Worm (Caenorhabditis elegans): ENCODE results near the gene K07D4.2.

The K07D4.2 gene

DNA sequence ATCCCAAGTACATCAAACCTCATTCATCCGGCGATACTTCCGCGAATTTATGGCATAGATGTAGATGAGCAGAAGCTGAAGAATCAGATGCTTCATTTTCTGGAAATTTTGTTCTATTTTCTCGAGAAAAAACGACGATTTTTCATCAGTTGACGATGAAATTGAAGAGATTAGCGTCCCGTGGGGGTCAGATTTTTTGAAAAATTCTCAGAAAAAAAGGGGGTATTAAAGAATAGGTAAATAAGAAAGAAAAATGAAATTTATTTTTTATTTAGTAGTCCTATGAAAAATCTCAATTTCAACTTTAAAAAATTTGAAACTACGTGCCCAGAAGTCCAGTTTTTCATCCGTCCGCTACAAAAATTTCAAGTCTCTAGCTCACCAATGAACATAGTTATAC, 19.8 kb downstream of the K07D4.2 start, which contains the start of gene K07D4.5:
K07D4.5 (minus strand) TSS at position 101 of the 400 bp plus-strand sequence.
- TF ChIP-seq ceh-18 (tag; optimal IDR thresholded peaks at IDR 0.05) (no peak), unc-86 (tag; optimal IDR thresholded peaks at IDR 0.05) (no peak), dmd-4 (tag; optimal IDR thresholded peaks at IDR 0.05; ENCODE audit: borderline replicate concordance) (no peak), sdc-2 (tag; optimal IDR thresholded peaks at IDR 0.05) (no peak), zip-5 (tag; optimal IDR thresholded peaks at IDR 0.05) (no peak), T23F11.4 (GFP tag; optimal IDR thresholded peaks at IDR 0.05) (no peak), nhr-232 (tag; optimal IDR thresholded peaks at IDR 0.05) (no peak), ceh-22 (tag; optimal IDR thresholded peaks at IDR 0.05) (no peak)

DNA sequence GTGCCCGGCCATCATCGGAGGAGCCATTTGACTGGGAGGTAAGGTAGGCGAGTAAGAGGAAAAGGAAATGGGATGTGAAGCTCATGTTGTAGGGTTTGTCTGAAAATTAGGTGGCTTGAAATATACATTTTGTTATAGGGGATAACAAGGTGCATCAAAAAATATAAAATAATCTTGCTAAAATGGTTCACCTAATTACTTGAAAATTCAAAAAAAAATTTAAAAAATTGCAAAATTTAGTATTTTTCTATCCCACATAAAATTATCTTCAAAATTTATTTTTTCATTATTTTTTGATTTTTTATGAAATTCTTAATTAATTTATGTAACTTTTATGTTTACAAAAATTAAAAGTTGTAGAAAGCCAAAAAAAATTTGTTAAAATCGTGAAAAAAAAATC, 26.7 kb downstream of the K07D4.2 start, which contains the start of gene K07D4.6:
K07D4.6 (minus strand) TSS at position 101 of the 400 bp plus-strand sequence.
- TF ChIP-seq tbx-2 (tag; optimal IDR thresholded peaks at IDR 0.05) (no peak), eyg-1 (tag; optimal IDR thresholded peaks at IDR 0.05) (no peak), F13H6.1 (tag; optimal IDR thresholded peaks at IDR 0.05) (no peak), tbx-7 (tag; optimal IDR thresholded peaks at IDR 0.05) (no peak), ceh-48 (tag; optimal IDR thresholded peaks at IDR 0.05) (no peak), zip-5 (tag; optimal IDR thresholded peaks at IDR 0.05) (no peak), pqm-1 (tag; optimal IDR thresholded peaks at IDR 0.05) (no peak), K02D7.2 (tag; optimal IDR thresholded peaks at IDR 0.05) (no peak), nhr-232 (tag; optimal IDR thresholded peaks at IDR 0.05) (no peak), unc-3 (GFP tag; conservative IDR thresholded peaks at IDR 0.05) (no peak), unc-3 (tag; optimal IDR thresholded peaks at IDR 0.05) (no peak), ets-4 (tag; optimal IDR thresholded peaks at IDR 0.05) (no peak), ztf-16 (tag; optimal IDR thresholded peaks at IDR 0.05) (no peak), elt-4 (tag; optimal IDR thresholded peaks at IDR 0.05) (no peak), hlh-30 (tag; optimal IDR thresholded peaks at IDR 0.05; ENCODE audit: insufficient read depth) (no peak), unc-42 (tag; optimal IDR thresholded peaks at IDR 0.05) (no peak), pros-1 (tag; optimal IDR thresholded peaks at IDR 0.05) (no peak), odd-2 (tag; optimal IDR thresholded peaks at IDR 0.05) (no peak), che-1 (tag; optimal IDR thresholded peaks at IDR 0.05) (no peak)

DNA sequence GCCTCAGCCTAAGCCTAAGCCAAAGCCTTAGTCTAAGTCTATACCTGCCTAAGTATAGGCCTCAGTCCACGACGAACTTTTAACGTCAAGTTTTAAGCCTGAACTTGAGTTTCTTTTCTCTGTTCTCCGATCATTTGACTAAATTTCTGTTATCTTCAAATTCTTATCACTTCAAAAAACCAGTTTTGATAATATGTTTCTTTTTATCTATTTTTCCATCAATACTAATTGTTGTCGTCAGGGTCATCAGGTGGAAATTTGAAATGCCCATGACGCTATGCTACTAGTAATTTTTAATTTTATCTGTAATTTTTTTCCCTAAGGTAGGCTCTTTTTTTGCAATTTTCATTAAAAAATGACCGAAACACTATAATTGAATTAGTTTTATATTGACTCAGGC, 33.8 kb downstream of the K07D4.2 start:
- TF ChIP-seq C38D4.7 (GFP tag; optimal IDR thresholded peaks at IDR 0.05) (no peak), hlh-15 (tag; optimal IDR thresholded peaks at IDR 0.05) (no peak), F13H6.1 (tag; optimal IDR thresholded peaks at IDR 0.05) (no peak), elt-2 (tag; optimal IDR thresholded peaks at IDR 0.05) (peak; percentile 42), ttx-3 (tag; optimal IDR thresholded peaks at IDR 0.05) (no peak), pros-1 (tag; optimal IDR thresholded peaks at IDR 0.05) (no peak), unc-3 (GFP tag; conservative IDR thresholded peaks at IDR 0.05) (no peak), unc-3 (tag; optimal IDR thresholded peaks at IDR 0.05) (no peak)

DNA sequence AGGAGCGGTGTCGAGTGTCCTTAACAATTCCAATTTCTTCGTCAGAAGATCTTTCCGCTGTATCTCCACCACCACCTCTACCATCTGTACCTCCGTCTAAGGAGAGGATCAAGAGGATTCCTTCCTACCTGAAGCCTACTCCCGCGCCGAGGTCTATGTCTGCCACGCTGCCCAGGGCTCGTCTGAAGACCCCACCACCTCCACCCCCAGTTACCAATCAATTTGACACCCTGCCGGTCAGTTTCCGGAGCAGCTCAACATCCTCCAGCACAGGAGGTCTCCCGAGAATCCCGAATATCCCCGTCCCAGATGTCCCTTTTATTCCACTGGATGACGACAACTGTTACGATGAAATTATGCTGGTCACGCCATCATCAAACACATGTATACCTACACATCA, 37.3 kb downstream of the K07D4.2 start:
- TF ChIP-seq hlh-30 (tag; optimal IDR thresholded peaks at IDR 0.05; ENCODE audit: insufficient read depth) (no peak), hlh-6 (tag; optimal IDR thresholded peaks at IDR 0.05) (no peak), dmd-4 (tag; optimal IDR thresholded peaks at IDR 0.05; ENCODE audit: borderline replicate concordance) (no peak), syd-9 (tag; optimal IDR thresholded peaks at IDR 0.05) (no peak), ahr-1 (tag; optimal IDR thresholded peaks at IDR 0.05) (no peak), ceh-48 (tag; optimal IDR thresholded peaks at IDR 0.05) (no peak), K02D7.2 (tag; optimal IDR thresholded peaks at IDR 0.05) (no peak), unc-42 (tag; optimal IDR thresholded peaks at IDR 0.05) (no peak)

DNA sequence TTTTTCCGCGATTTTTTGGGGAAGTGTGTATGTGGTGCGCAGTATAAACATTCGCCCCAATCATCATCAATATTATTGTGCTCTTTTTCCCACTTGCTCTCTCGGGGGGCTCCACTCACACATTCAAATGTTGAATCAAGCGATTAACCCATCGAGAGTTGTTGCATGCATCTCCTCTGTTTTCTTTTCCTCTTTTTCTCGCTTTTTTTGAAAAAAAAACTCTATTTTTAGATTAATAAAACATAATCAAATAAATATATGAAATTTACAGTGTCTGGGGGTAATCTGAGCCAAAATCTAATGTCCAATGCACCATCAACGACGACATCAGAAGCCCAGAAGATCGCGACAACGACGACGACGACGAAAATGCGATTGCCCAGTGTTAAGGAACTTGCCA, 40.7 kb downstream of the K07D4.2 start, which contains the start of gene ephx-1:
ephx-1 (plus strand) TSS at position 301 of the 400 bp plus-strand sequence.
- no peak for TF ChIP-seq T23F11.4 (GFP tag; optimal IDR thresholded peaks at IDR 0.05)

DNA sequence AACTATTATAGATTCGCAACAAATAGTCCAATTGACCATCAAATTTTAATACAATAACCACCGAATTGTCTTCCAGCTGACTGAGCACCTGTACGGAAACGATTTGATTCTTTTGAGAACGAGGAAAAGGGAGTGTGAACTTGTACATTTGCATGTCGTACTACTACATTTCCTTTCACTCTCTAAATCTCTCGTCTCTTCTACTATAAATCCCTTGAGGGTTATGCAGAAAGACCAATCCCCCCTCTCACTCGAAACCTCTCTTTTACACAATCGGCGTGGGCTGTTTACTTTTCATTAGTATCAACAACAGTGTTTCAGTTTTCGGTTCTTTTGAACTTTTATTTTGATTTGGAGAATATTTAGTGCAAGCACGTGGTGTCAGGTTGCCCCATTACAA, 43.2 kb downstream of the K07D4.2 start:
- no peak for TF ChIP-seq hlh-13 (GFP tag; optimal IDR thresholded peaks at IDR 0.05)
- peak; percentile 14 for TF ChIP-seq nfya-1 (tag; optimal IDR thresholded peaks at IDR 0.05)

Data from whole organism, late embryonic.